Worm (Caenorhabditis elegans) whole organism, L4/young adult: ENCODE results near the gene mev-1.

ENCODE experiments used
- W03F9.2 ChIP-seq: fragments of 150-350 bp; optimal IDR thresholded peaks from 2 replicates; lab custom pipeline; 2014; ENCODE audit warnings: missing biosample characterization, missing genetic modification characterization
- dao-5 ChIP-seq: sonication (generic microtip); optimal IDR thresholded peaks from 2 replicates; lab custom pipeline; 2016; ENCODE audit warnings: missing genotype, missing genetic modification characterization, moderate library complexity, missing compliant biosample characterization
- him-1 ChIP-seq: sonication (generic microtip); optimal IDR thresholded peaks from 2 replicates; lab custom pipeline; 2016; ENCODE audit warnings: missing genotype, missing genetic modification reagents, missing genetic modification characterization, missing compliant biosample characterization

DNA sequence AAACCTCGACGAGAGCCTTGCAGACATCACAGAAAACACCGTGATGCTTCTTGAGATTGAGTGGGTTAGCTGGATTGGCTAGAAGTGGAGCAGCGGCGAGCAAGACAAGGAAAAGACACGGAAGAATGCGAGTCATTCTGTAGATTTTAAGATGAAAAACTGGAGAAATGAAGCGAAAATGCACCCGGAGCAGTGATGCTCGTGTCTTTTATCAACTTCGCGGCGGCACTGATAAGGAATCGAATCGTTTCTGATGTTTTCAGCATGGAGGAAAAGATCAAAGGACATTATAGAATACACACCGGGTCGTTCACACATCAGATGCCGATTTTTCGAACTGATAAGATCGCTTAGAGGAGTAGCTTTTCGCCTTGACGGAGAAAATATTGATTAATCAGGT is 21.3 kb downstream of the mev-1 start, which contains the start of gene spp-1:
- TF ChIP-seq dao-5 (tag; lab: Kevin White, UChicago) (no peak), him-1 (no peak), W03F9.2 (tag; lab: Kevin White, UChicago) (no peak)
